Fruit fly (Drosophila melanogaster) whole organism, pupa: Measurements from ENCODE around the gene Hmgcr.

Experiments
- D1 ChIP-seq: fragments of 200-800 bp; sonication (Bioruptor generic); optimal IDR thresholded peaks from 2 replicates; lab custom pipeline; 2018; ENCODE audit warnings: missing biosample characterization, mild to moderate bottlenecking, missing genetic modification characterization, moderate library complexity
- gl ChIP-seq: fragments of 200-800 bp; sonication (Bioruptor generic); optimal IDR thresholded peaks from 2 replicates; lab custom pipeline; 2018; ENCODE audit warnings: missing biosample characterization, mild to moderate bottlenecking, missing genetic modification characterization

dm6 chr3R:23783961-23784360, 50.8 kb downstream of the Hmgcr start:
- peak; percentile 77 for TF ChIP-seq D1 (tag; lab: Kevin White, UChicago)
- peak; percentile 59 for TF ChIP-seq gl (tag; lab: Kevin White, UChicago)
